Fruit fly (Drosophila melanogaster) whole organism, embryonic: Measurements from ENCODE around the gene mRpL4.

Experiments used
- CG2678 ChIP-seq: fragments of 200-800 bp; sonication (Bioruptor generic); optimal IDR thresholded peaks from 3 replicates; lab custom pipeline; 2019; ENCODE audit warnings: missing biosample characterization, mild to moderate bottlenecking, missing genetic modification characterization, moderate library complexity
- CG3281 ChIP-seq: fragments of 200-800 bp; sonication (Bioruptor generic); optimal IDR thresholded peaks from 3 replicates; lab custom pipeline; 2017; ENCODE audit warnings: missing biosample characterization, mild to moderate bottlenecking, missing genetic modification characterization
- CoRest ChIP-seq: fragments of 200-800 bp; sonication (Bioruptor generic); optimal IDR thresholded peaks from 3 replicates; lab custom pipeline; 2018; ENCODE audit warnings: missing biosample characterization, mild to moderate bottlenecking, missing genetic modification characterization, moderate library complexity
- Dll ChIP-seq: fragments of 200-800 bp; sonication (Bioruptor generic); IDR thresholded peaks from 4 replicates; pipeline ENCODE4 v1.3.6; 2022; ENCODE audit warnings: missing biosample characterization, missing genetic modification characterization; ENCODE audit not compliant: partially characterized antibody
- Hmr ChIP-seq: fragments of 200-800 bp; sonication (Bioruptor generic); optimal IDR thresholded peaks from 3 replicates; lab custom pipeline; 2017; ENCODE audit warnings: mild to moderate bottlenecking, missing biosample characterization, missing genetic modification reagents, missing genetic modification characterization
- Hr78 ChIP-seq, 2 experiments: fragments of 200-800 bp in 1 of 2; fragments of >200 bp in 1 of 2; sonication (Bioruptor generic) in 1 of 2; optimal IDR thresholded peaks; 2 replicates each; lab custom pipeline; 2017 to 2019; ENCODE audit warnings: missing biosample characterization in 2 of 2, missing genetic modification characterization in 2 of 2, mild to moderate bottlenecking in 1 of 2, moderate library complexity in 1 of 2
- grn ChIP-seq: fragments of 200-800 bp; sonication (Bioruptor generic); optimal IDR thresholded peaks from 3 replicates; lab custom pipeline; 2017; ENCODE audit warnings: missing biosample characterization, missing genetic modification characterization
- h ChIP-seq: fragments of >200 bp; optimal IDR thresholded peaks from 2 replicates; lab custom pipeline; 2017
- nom ChIP-seq: fragments of 200-800 bp; sonication (Bioruptor generic); optimal IDR thresholded peaks from 2 replicates; lab custom pipeline; 2017; ENCODE audit warnings: missing biosample characterization, missing genetic modification characterization, mild to moderate bottlenecking, moderate library complexity, missing genetic modification reagents
- scrt ChIP-seq: fragments of 200-800 bp; sonication (Bioruptor generic); optimal IDR thresholded peaks from 2 replicates; lab custom pipeline; 2018; ENCODE audit warnings: missing biosample characterization, mild to moderate bottlenecking, missing genetic modification characterization, moderate library complexity
- slbo ChIP-seq: fragments of 200-800 bp; sonication (Bioruptor generic); IDR thresholded peaks from 2 replicates; pipeline ENCODE4 v1.3.6; 2022; ENCODE audit warnings: missing biosample characterization, missing genetic modification characterization

DNA sequence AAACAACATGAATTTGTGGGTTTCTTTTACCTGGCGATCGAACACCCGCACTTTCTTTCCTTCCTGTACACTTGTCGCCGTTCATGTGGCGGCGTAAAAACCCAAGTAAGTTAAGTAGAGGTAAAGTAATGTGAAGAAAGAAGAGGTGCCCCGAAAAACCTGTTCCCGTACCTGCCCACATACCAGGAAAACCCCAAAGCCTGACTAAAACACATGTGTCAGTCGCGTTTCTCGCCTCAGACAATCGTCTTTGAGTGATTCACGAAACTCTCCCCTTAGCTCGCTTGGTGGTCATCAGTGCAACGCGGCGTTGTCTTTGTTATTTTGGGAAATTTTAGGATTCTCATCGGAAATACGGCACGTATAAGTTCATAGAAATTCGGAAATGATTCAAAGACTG lies 5.4 kb downstream of the mRpL4 start:
- TF ChIP-seq CG2678 (tag; lab: Kevin White, UChicago) (no peak), Dll (no peak), slbo (no peak), grn (GFP tag; lab: Kevin White, UChicago) (no peak), CG3281 (GFP tag; lab: Kevin White, UChicago) (no peak), scrt (GFP tag; lab: Kevin White, UChicago) (no peak), Hmr (GFP tag; lab: Kevin White, UChicago) (no peak), h (no peak), CoRest (tag; lab: Kevin White, UChicago) (no peak), Hr78 (GFP tag; optimal IDR thresholded peaks at IDR 0.05; lab: Kevin White, UChicago) (no peak), nom (no peak)
